Worm (Caenorhabditis elegans): Measurements from ENCODE around the gene sups-1.

DNA sequence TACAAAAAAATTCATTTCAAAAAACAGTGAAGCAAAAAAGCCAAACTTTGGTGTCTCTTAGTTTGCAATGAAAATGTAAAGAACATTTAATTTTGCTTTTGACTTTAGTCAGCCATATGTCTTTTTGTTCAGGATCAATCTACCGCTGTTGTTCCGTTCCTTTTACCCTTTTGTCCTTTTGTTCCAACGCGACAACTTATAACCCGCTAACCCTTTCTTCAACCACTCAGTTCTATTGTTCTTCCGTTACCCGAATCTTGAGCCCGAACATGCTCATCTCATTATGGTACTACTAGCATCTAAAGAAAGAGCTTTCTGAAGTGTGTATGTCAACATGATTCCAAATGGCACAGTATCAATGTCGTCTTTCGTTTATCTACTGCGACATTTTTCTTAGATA, 9.9 kb upstream of the sups-1 start:
- TF ChIP-seq cebp-2 (GFP tag; IDR thresholded peaks at IDR 0.05) (no peak), pbrm-1 (GFP tag; IDR thresholded peaks at IDR 0.05) (no peak), nhr-27 (tag; optimal IDR thresholded peaks at IDR 0.05) (no peak), snpc-3.4 (tag; optimal IDR thresholded peaks at IDR 0.05) (no peak), Y67H2A.10 (GFP tag; conservative IDR thresholded peaks at IDR 0.05) (no peak), snpc-4 (GFP tag; optimal IDR thresholded peaks at IDR 0.05) (no peak), snpc-4 (tag; optimal IDR thresholded peaks at IDR 0.05) (no peak), efl-1 (GFP tag; optimal IDR thresholded peaks at IDR 0.05) (no peak), let-607 (tag; optimal IDR thresholded peaks at IDR 0.05) (no peak), lin-35 (GFP tag; optimal IDR thresholded peaks at IDR 0.05) (no peak), F49E8.2 (tag; optimal IDR thresholded peaks at IDR 0.05; ENCODE audit: insufficient read depth) (no peak), B0019.2 (GFP tag; conservative IDR thresholded peaks at IDR 0.05) (no peak), sptf-2 (GFP tag; optimal IDR thresholded peaks at IDR 0.05) (no peak), F57C9.4 (tag; optimal IDR thresholded peaks at IDR 0.05) (no peak), T26A5.8 (tag; optimal IDR thresholded peaks at IDR 0.05) (no peak)
